Fruit fly (Drosophila melanogaster): ENCODE data around the gene ppk27.
A peak's percentile ranks its signal among the peaks of the same experiment; 100 is the strongest.

Gene ppk27

DNA sequence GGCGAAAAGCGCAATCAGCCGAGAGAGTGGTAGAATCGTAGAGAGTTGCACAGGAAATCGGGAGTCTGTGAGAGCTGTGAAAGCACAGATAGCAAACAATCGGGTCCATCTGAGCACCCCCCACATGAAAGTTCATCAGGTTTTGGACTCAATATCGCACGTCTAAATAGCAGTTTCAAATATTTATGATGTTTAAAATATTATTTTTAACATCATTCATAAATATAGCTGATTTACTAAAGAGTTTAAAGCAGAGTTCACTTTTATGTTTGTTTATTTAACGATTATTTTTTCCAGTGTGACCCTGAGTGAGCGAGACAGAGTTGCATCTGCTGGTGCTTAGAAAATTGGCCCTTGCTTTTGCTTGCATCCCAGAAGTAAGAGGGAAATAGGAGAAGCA is 46.3 kb upstream of the ppk27 start (continued):
- TF ChIP-seq CoRest (tag; optimal IDR thresholded peaks at IDR 0.05) (peak; percentile 9), CG4617 (GFP tag; optimal IDR thresholded peaks at IDR 0.05; ENCODE audit: borderline replicate concordance) (no peak), hb (GFP tag; IDR thresholded peaks at IDR 0.05; ENCODE audit: partially characterized antibody) (no peak), chinmo (GFP tag; IDR thresholded peaks at IDR 0.05; ENCODE audit: partially characterized antibody) (0 out of 4 replicates have a peak, but pooled peaks have one; percentile 26), CG18599 (GFP tag; optimal IDR thresholded peaks at IDR 0.05) (peak; percentile 83), caup (GFP tag; optimal IDR thresholded peaks at IDR 0.05; ENCODE audit: severe bottlenecking) (peak; percentile 3), Dbx (GFP tag; IDR thresholded peaks at IDR 0.05) (peak; percentile 66; the same call in 2 of the 3 replicates), row (GFP tag; IDR thresholded peaks at IDR 0.05) (peak; percentile 55), Fer3 (tag; optimal IDR thresholded peaks at IDR 0.05) (peak; percentile 20), CG30431 (GFP tag; optimal IDR thresholded peaks at IDR 0.05) (no peak), Xbp1 (GFP tag; optimal IDR thresholded peaks at IDR 0.05) (peak; percentile 3), CG12391 (tag; optimal IDR thresholded peaks at IDR 0.05) (peak; percentile 22), Meics (GFP tag; optimal IDR thresholded peaks at IDR 0.05) (peak; percentile 37), CG7372 (GFP tag; IDR thresholded peaks at IDR 0.05) (0 out of 2 replicates have a peak, but pooled peaks have one; percentile 6), CG13296 (GFP tag; optimal IDR thresholded peaks at IDR 0.05) (peak; percentile 12), dmrt99B (tag; optimal IDR thresholded peaks at IDR 0.05) (peak; percentile 0), CG8924 (tag; optimal IDR thresholded peaks at IDR 0.05) (peak; percentile 5), prd (optimal IDR thresholded peaks at IDR 0.05) (no peak), prd (GFP tag; IDR thresholded peaks at IDR 0.05) (peak; percentile 23; the same call in 1 of the 3 replicates), slbo (GFP tag; IDR thresholded peaks at IDR 0.05) (peak; percentile 43), Fer1 (GFP tag; optimal IDR thresholded peaks at IDR 0.05) (peak; percentile 62), Hand (GFP tag; optimal IDR thresholded peaks at IDR 0.05) (peak; percentile 15), CG4707 (GFP tag; optimal IDR thresholded peaks at IDR 0.05) (no peak), CG2120 (GFP tag; optimal IDR thresholded peaks at IDR 0.05) (peak; percentile 15), CG13894 (tag; optimal IDR thresholded peaks at IDR 0.05) (peak; percentile 70), CG12769 (tag; optimal IDR thresholded peaks at IDR 0.05) (peak; percentile 55), Ada2b (GFP tag; IDR thresholded peaks at IDR 0.05) (0 out of 2 replicates have a peak, but pooled peaks have one; percentile 10), sob (GFP tag; IDR thresholded peaks at IDR 0.05) (peak; percentile 58), lmd (GFP tag; IDR thresholded peaks at IDR 0.05) (peak; percentile 34; the same call in 1 of the 2 replicates), CG10209 (GFP tag; optimal IDR thresholded peaks at IDR 0.05) (no peak), dysf (GFP tag; IDR thresholded peaks at IDR 0.05) (peak; percentile 42; the same call in 1 of the 3 replicates), scrt (GFP tag; optimal IDR thresholded peaks at IDR 0.05) (peak; percentile 44)

DNA sequence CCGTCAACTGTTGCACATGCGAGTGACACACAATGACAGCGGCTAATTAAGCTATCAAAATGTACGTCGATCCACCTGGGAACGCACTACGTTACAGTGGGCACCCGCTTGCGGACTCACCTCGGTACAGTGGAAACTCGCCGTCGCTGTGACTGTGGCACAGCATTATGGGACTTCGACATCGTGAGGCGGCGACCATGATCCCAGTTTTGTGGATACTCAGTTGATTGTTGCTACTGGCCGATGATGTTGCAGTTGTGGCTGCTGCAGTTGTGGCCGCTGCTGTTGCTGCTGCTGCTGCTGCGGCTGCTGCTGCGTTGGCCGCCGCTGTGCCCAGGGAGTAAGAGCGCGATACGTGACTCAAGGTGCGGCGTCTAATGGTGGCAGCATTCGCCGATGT is 44.8 kb upstream of the ppk27 start:
- TF ChIP-seq peb (GFP tag; IDR thresholded peaks at IDR 0.05) (no peak), NFAT (GFP tag; IDR thresholded peaks at IDR 0.05) (no peak), row (GFP tag; IDR thresholded peaks at IDR 0.05) (peak; percentile 9; the same call in 1 of the 3 replicates), sc (optimal IDR thresholded peaks at IDR 0.05) (no peak), sc (GFP tag; optimal IDR thresholded peaks at IDR 0.05) (no peak), tgo (GFP tag; IDR thresholded peaks at IDR 0.05) (no peak), ac (GFP tag; optimal IDR thresholded peaks at IDR 0.05) (no peak), grau (tag; optimal IDR thresholded peaks at IDR 0.05) (peak; percentile 16), Drgx (GFP tag; IDR thresholded peaks at IDR 0.05) (peak; percentile 47; the same call in 1 of the 2 replicates)
